Worm (Caenorhabditis elegans): ENCODE measurements around the gene nhr-247.

- TF ChIP-seq mdl-1 (tag; optimal IDR thresholded peaks at IDR 0.05) (no peak), Y116A8C.19 (tag; optimal IDR thresholded peaks at IDR 0.05; ENCODE audit: borderline replicate concordance) (no peak), lin-39 (tag; optimal IDR thresholded peaks at IDR 0.05) (no peak), nhr-84 (tag; optimal IDR thresholded peaks at IDR 0.05) (no peak), nhr-12 (tag; optimal IDR thresholded peaks at IDR 0.05) (no peak), C16A3.4 (tag; optimal IDR thresholded peaks at IDR 0.05) (no peak), snpc-4 (tag; optimal IDR thresholded peaks at IDR 0.05) (no peak), dsc-1 (tag; optimal IDR thresholded peaks at IDR 0.05) (no peak), lin-13 (GFP tag; optimal IDR thresholded peaks at IDR 0.05) (no peak)
These were observed 14.6 kb downstream of the nhr-247 start, which contains the start of gene wrt-7 for ce11 chrV:15337405-15337804.

All from whole organism, L1 larva.